Fruit fly (Drosophila melanogaster): ENCODE measurements around the gene Cp15.

Gene Cp15

dm6 chr3L:8716013-8716412 lies 12.3 kb upstream of the Cp15 start:
- no peak for TF ChIP-seq CG17801 (GFP tag; optimal IDR thresholded peaks at IDR 0.05; ENCODE audit: partially characterized antibody)

dm6 chr3L:8718602-8719001 lies 9.7 kb upstream of the Cp15 start:
- no peak for TF ChIP-seq CG17801 (GFP tag; optimal IDR thresholded peaks at IDR 0.05; ENCODE audit: partially characterized antibody)

- no peak for TF ChIP-seq CG17801 (GFP tag; optimal IDR thresholded peaks at IDR 0.05; ENCODE audit: partially characterized antibody)
Measured at dm6 chr3L:8719990-8720559, 8.2 kb upstream of the Cp15 start, which contains the start of gene SrpRbeta. Gene SrpRbeta, minus strand, starts transcription at chr3L:8720225.

dm6 chr3L:8721145-8721544 lies 7.1 kb upstream of the Cp15 start, which contains the start of the genes CG32022 and CG6511:
Gene CG32022, minus strand, starts transcription at chr3L:8721272.
Gene CG6511, plus strand, starts transcription at chr3L:8721324.
- TF ChIP-seq CG17801 (GFP tag; optimal IDR thresholded peaks at IDR 0.05; ENCODE audit: partially characterized antibody) = no peak

dm6 chr3L:8725252-8725651 lies 3.0 kb upstream of the Cp15 start:
- no peak for TF ChIP-seq CG17801 (GFP tag; optimal IDR thresholded peaks at IDR 0.05; ENCODE audit: partially characterized antibody)

- TF ChIP-seq CG17801 (GFP tag; optimal IDR thresholded peaks at IDR 0.05; ENCODE audit: partially characterized antibody) = no peak
Measured at dm6 chr3L:8725674-8726073, 2.6 kb upstream of the Cp15 start, which contains the start of gene CG43965. Gene CG43965, minus strand, starts transcription at chr3L:8725774.

- TF ChIP-seq CG17801 (GFP tag; optimal IDR thresholded peaks at IDR 0.05; ENCODE audit: partially characterized antibody) = no peak
Measured at dm6 chr3L:8726317-8726841, 1.9 kb upstream of the Cp15 start, which contains the start of gene Cp18. Gene Cp18, plus strand, starts transcription at chr3L:8726791.

- no peak for TF ChIP-seq CG17801 (GFP tag; optimal IDR thresholded peaks at IDR 0.05; ENCODE audit: partially characterized antibody)
Measured at dm6 chr3L:8729565-8729964, 1.3 kb downstream of the Cp15 start, which contains the start of gene Cp19. Gene Cp19, plus strand, starts transcription at chr3L:8729865.

- TF ChIP-seq CG17801 (GFP tag; optimal IDR thresholded peaks at IDR 0.05; ENCODE audit: partially characterized antibody) = no peak
Measured at dm6 chr3L:8731494-8731994, 3.3 kb downstream of the Cp15 start, which contains the start of gene Cp16. Gene Cp16, plus strand, starts transcription at chr3L:8731944.

dm6 chr3L:8741051-8741468 lies 12.8 kb downstream of the Cp15 start:
- no peak for TF ChIP-seq CG17801 (GFP tag; optimal IDR thresholded peaks at IDR 0.05; ENCODE audit: partially characterized antibody)

dm6 chr3L:8745210-8745609 lies 16.9 kb downstream of the Cp15 start, which contains the start of gene Prm:
Gene Prm, minus strand, starts transcription at chr3L:8745310.
- no peak for TF ChIP-seq CG17801 (GFP tag; optimal IDR thresholded peaks at IDR 0.05; ENCODE audit: partially characterized antibody)

- no peak for TF ChIP-seq CG17801 (GFP tag; optimal IDR thresholded peaks at IDR 0.05; ENCODE audit: partially characterized antibody)
Measured at dm6 chr3L:8746519-8746918, 18.2 kb downstream of the Cp15 start.

dm6 chr3L:8748323-8748722 lies 20.0 kb downstream of the Cp15 start:
- TF ChIP-seq CG17801 (GFP tag; optimal IDR thresholded peaks at IDR 0.05; ENCODE audit: partially characterized antibody) = no peak

dm6 chr3L:8748839-8749238 lies 20.6 kb downstream of the Cp15 start:
- no peak for TF ChIP-seq CG17801 (GFP tag; optimal IDR thresholded peaks at IDR 0.05; ENCODE audit: partially characterized antibody)

- TF ChIP-seq CG17801 (GFP tag; optimal IDR thresholded peaks at IDR 0.05; ENCODE audit: partially characterized antibody) = no peak
Measured at dm6 chr3L:8749676-8750654, 21.7 kb downstream of the Cp15 start, which contains the start of gene CG13306. Gene CG13306, minus strand, starts transcription at chr3L:8749726.

All from ovary, adult (tissue).